Worm (Caenorhabditis elegans): Measurements from ENCODE around the gene T22C8.4.

- TF ChIP-seq med-1 (GFP tag; optimal IDR thresholded peaks at IDR 0.05; ENCODE audit: insufficient read depth) = no peak
- TF ChIP-seq ztf-23 (GFP tag; IDR thresholded peaks at IDR 0.05) = no peak
- no peak for TF ChIP-seq flt-1 (GFP tag; IDR thresholded peaks at IDR 0.05)
- no peak for TF ChIP-seq ztf-29 (GFP tag; IDR thresholded peaks at IDR 0.05)
- TF ChIP-seq tab-1 (GFP tag; IDR thresholded peaks at IDR 0.05) = no peak
- TF ChIP-seq T22C8.4 (GFP tag; IDR thresholded peaks at IDR 0.05) = no peak
Measured at ce11 chrII:8577509-8578099, 45.7 kb downstream of the T22C8.4 start, which contains the start of gene F54C9.9.
